Worm (Caenorhabditis elegans) whole organism, L3 larva: ENCODE results near the gene pks-1.

ENCODE experiments used
- R02D3.7 ChIP-seq: fragments of 150-350 bp; optimal IDR thresholded peaks from 2 replicates; lab custom pipeline; 2014; ENCODE audit warnings: missing biosample characterization, missing genetic modification characterization
- ZK546.5 ChIP-seq: sonication (generic microtip); optimal IDR thresholded peaks from 2 replicates; lab custom pipeline; 2017; ENCODE audit warnings: missing biosample characterization, missing genetic modification characterization
- aly-2 ChIP-seq: fragments of 150-350 bp; optimal IDR thresholded peaks from 2 replicates; lab custom pipeline; 2014; ENCODE audit warnings: missing biosample characterization, missing genetic modification characterization
- ama-1 ChIP-seq: fragments of 150-350 bp; optimal IDR thresholded peaks from 2 replicates; lab custom pipeline; 2018
- ceh-16 ChIP-seq: sonication (generic microtip); optimal IDR thresholded peaks from 2 replicates; lab custom pipeline; 2017; ENCODE audit warnings: missing biosample characterization, missing genetic modification characterization
- ceh-28 ChIP-seq: fragments of 150-350 bp; optimal IDR thresholded peaks from 2 replicates; lab custom pipeline; 2014; ENCODE audit warnings: missing biosample characterization, missing genetic modification reagents, missing genetic modification characterization
- ceh-82 ChIP-seq: fragments of 150-350 bp; optimal IDR thresholded peaks from 2 replicates; lab custom pipeline; 2014; ENCODE audit warnings: missing biosample characterization, missing genetic modification characterization
- ceh-9 ChIP-seq: sonication (generic microtip); optimal IDR thresholded peaks from 2 replicates; lab custom pipeline; 2018; ENCODE audit warnings: missing biosample characterization, missing genetic modification characterization
- daf-12 ChIP-seq: fragments of 150-350 bp; optimal IDR thresholded peaks from 2 replicates; lab custom pipeline; 2014; ENCODE audit warnings: missing biosample characterization, missing genetic modification reagents, missing genetic modification characterization
- egl-27 ChIP-seq: sonication (generic microtip); optimal IDR thresholded peaks from 4 replicates; lab custom pipeline; 2017; ENCODE audit warnings: missing biosample characterization, missing genetic modification reagents, missing genetic modification characterization
- egl-5 ChIP-seq: fragments of 150-350 bp; optimal IDR thresholded peaks from 2 replicates; lab custom pipeline; 2017; ENCODE audit warnings: missing biosample characterization, missing genetic modification reagents, missing genetic modification characterization, inconsistent platforms
- elt-1 ChIP-seq: fragments of 150-350 bp; optimal IDR thresholded peaks from 2 replicates; lab custom pipeline; 2014; ENCODE audit warnings: missing biosample characterization, missing genetic modification characterization
- elt-2 ChIP-seq: sonication (generic microtip); optimal IDR thresholded peaks from 2 replicates; lab custom pipeline; 2016; ENCODE audit warnings: missing genetic modification reagents, mild to moderate bottlenecking, missing genetic modification characterization, missing compliant biosample characterization
- elt-3 ChIP-seq, 3 experiments: fragments of 150-350 bp in 1 of 3; sonication (generic microtip) in 2 of 3; optimal IDR thresholded peaks; 2 replicates in 2 of 3; 4 replicates in 1 of 3; lab custom pipeline; 2014 to 2017; ENCODE audit warnings: missing biosample characterization in 3 of 3, missing genetic modification characterization in 3 of 3
- eor-1 ChIP-seq, 2 experiments: fragments of 150-350 bp; optimal IDR thresholded peaks; 2 replicates each; lab custom pipeline; 2014 to 2018; ENCODE audit warnings: missing biosample characterization in 2 of 2, missing genetic modification characterization in 2 of 2
- fkh-10 ChIP-seq: sonication (generic microtip); optimal IDR thresholded peaks from 2 replicates; lab custom pipeline; 2017; ENCODE audit warnings: missing biosample characterization, missing genetic modification reagents, missing genetic modification characterization
- fkh-2 ChIP-seq: fragments of 150-350 bp; optimal IDR thresholded peaks from 2 replicates; lab custom pipeline; 2014; ENCODE audit warnings: missing biosample characterization, missing genetic modification reagents, missing genetic modification characterization
- fos-1 ChIP-seq: fragments of 150-350 bp; optimal IDR thresholded peaks from 2 replicates; lab custom pipeline; 2014; ENCODE audit warnings: missing biosample characterization, missing genetic modification characterization
- hmg-11 ChIP-seq: sonication (generic microtip); optimal IDR thresholded peaks from 2 replicates; lab custom pipeline; 2016; ENCODE audit warnings: missing genetic modification characterization, missing compliant biosample characterization
- jun-1 ChIP-seq: fragments of 150-350 bp; optimal IDR thresholded peaks from 2 replicates; lab custom pipeline; 2014; ENCODE audit warnings: missing biosample characterization, missing genetic modification reagents, missing genetic modification characterization
- lin-15B ChIP-seq: fragments of 150-350 bp; optimal IDR thresholded peaks from 2 replicates; lab custom pipeline; 2014; ENCODE audit warnings: missing biosample characterization, missing genetic modification characterization
- lin-39 ChIP-seq: fragments of 150-350 bp; optimal IDR thresholded peaks from 2 replicates; lab custom pipeline; 2018; ENCODE audit warnings: missing biosample characterization, missing genetic modification reagents, missing genetic modification characterization
- lsy-12 ChIP-seq: sonication (generic microtip); optimal IDR thresholded peaks from 2 replicates; lab custom pipeline; 2016; ENCODE audit warnings: mild to moderate bottlenecking, missing genetic modification characterization, missing compliant biosample characterization
- mdl-1 ChIP-seq: fragments of 150-350 bp; optimal IDR thresholded peaks from 2 replicates; lab custom pipeline; 2014; ENCODE audit warnings: missing biosample characterization, missing genetic modification characterization
- mml-1 ChIP-seq: fragments of 150-350 bp; sonication (generic microtip); optimal IDR thresholded peaks from 3 replicates; lab custom pipeline; 2014; ENCODE audit warnings: missing biosample characterization, missing genetic modification characterization
- nfya-1 ChIP-seq: sonication (generic microtip); optimal IDR thresholded peaks from 2 replicates; lab custom pipeline; 2017; ENCODE audit warnings: missing genetic modification characterization, mild to moderate bottlenecking, missing compliant biosample characterization, antibody characterized with exemption, moderate library complexity; ENCODE audit not compliant: insufficient read depth
- nhr-11 ChIP-seq: fragments of 150-350 bp; optimal IDR thresholded peaks from 2 replicates; lab custom pipeline; 2014; ENCODE audit warnings: missing biosample characterization, missing genetic modification characterization
- nhr-12 ChIP-seq: fragments of 150-350 bp; optimal IDR thresholded peaks from 2 replicates; lab custom pipeline; 2014; ENCODE audit warnings: missing biosample characterization, missing genetic modification characterization
- nhr-23 ChIP-seq: fragments of 150-350 bp; optimal IDR thresholded peaks from 2 replicates; lab custom pipeline; 2014; ENCODE audit warnings: missing biosample characterization, missing genetic modification reagents, missing genetic modification characterization
- nhr-237 ChIP-seq: fragments of 150-350 bp; optimal IDR thresholded peaks from 2 replicates; lab custom pipeline; 2014; ENCODE audit warnings: missing biosample characterization, missing genetic modification characterization
- nhr-25 ChIP-seq: sonication (generic microtip); optimal IDR thresholded peaks from 2 replicates; lab custom pipeline; 2017; ENCODE audit warnings: missing biosample characterization, missing genetic modification characterization
- nhr-28 ChIP-seq: fragments of 150-350 bp; optimal IDR thresholded peaks from 2 replicates; lab custom pipeline; 2014; ENCODE audit warnings: missing biosample characterization, missing genetic modification characterization
- nhr-43 ChIP-seq: sonication (generic microtip); optimal IDR thresholded peaks from 2 replicates; lab custom pipeline; 2016; ENCODE audit warnings: mild to moderate bottlenecking, missing genetic modification characterization, missing compliant biosample characterization; ENCODE audit not compliant: poor library complexity, severe bottlenecking
- nhr-67 ChIP-seq: fragments of 150-350 bp; optimal IDR thresholded peaks from 2 replicates; lab custom pipeline; 2014; ENCODE audit warnings: missing biosample characterization, missing genetic modification characterization
- nhr-76 ChIP-seq: fragments of 150-350 bp; sonication (generic microtip); optimal IDR thresholded peaks from 5 replicates; lab custom pipeline; 2014; ENCODE audit warnings: missing biosample characterization, missing genetic modification characterization
- nhr-77 ChIP-seq: fragments of 150-350 bp; optimal IDR thresholded peaks from 2 replicates; lab custom pipeline; 2014; ENCODE audit warnings: missing biosample characterization, missing genetic modification characterization
- pha-4 ChIP-seq: fragments of 150-350 bp; optimal IDR thresholded peaks from 2 replicates; lab custom pipeline; 2014; ENCODE audit warnings: missing biosample characterization, missing genetic modification reagents, missing genetic modification characterization
- pqm-1 ChIP-seq: fragments of 150-350 bp; optimal IDR thresholded peaks from 2 replicates; lab custom pipeline; 2017; ENCODE audit warnings: missing biosample characterization, missing genetic modification characterization, inconsistent platforms
- sea-2 ChIP-seq: fragments of 150-350 bp; sonication (generic microtip); optimal IDR thresholded peaks from 4 replicates; lab custom pipeline; 2014; ENCODE audit warnings: missing biosample characterization, missing genetic modification reagents, missing genetic modification characterization
- skn-1 ChIP-seq: fragments of 150-350 bp; optimal IDR thresholded peaks from 2 replicates; lab custom pipeline; 2014; ENCODE audit warnings: missing biosample characterization, missing genetic modification characterization
- snpc-4 ChIP-seq: fragments of 150-350 bp; optimal IDR thresholded peaks from 2 replicates; lab custom pipeline; 2014; ENCODE audit warnings: missing biosample characterization, missing genetic modification characterization
- tbx-2 ChIP-seq: sonication (generic microtip); optimal IDR thresholded peaks from 2 replicates; lab custom pipeline; 2016; ENCODE audit warnings: mild to moderate bottlenecking, missing genetic modification characterization, missing compliant biosample characterization
- unc-39 ChIP-seq: sonication (generic microtip); optimal IDR thresholded peaks from 4 replicates; lab custom pipeline; 2017; ENCODE audit warnings: missing biosample characterization, missing genetic modification characterization
- unc-62 ChIP-seq: fragments of 150-350 bp; sonication (generic microtip); optimal IDR thresholded peaks from 4 replicates; lab custom pipeline; 2014; ENCODE audit warnings: missing biosample characterization, missing genetic modification reagents, missing genetic modification characterization
- zag-1 ChIP-seq: fragments of 150-350 bp; optimal IDR thresholded peaks from 2 replicates; lab custom pipeline; 2014; ENCODE audit warnings: missing biosample characterization, missing genetic modification characterization
- ztf-11 ChIP-seq: fragments of 150-350 bp; optimal IDR thresholded peaks from 2 replicates; lab custom pipeline; 2014; ENCODE audit warnings: missing biosample characterization, missing genetic modification characterization
- ztf-4 ChIP-seq: fragments of 150-350 bp; optimal IDR thresholded peaks from 2 replicates; lab custom pipeline; 2014; ENCODE audit warnings: missing biosample characterization, missing genetic modification characterization

Gene pks-1

ce11 chrX:5475164-5475576 is 61.6 kb downstream of the pks-1 start:
- TF ChIP-seq pqm-1 (tag; lab: Kevin White, UChicago) (peak; percentile 48), jun-1 (tag; lab: Kevin White, UChicago) (peak; percentile 79), skn-1 (tag; lab: Kevin White, UChicago) (no peak), nhr-237 (tag; lab: Kevin White, UChicago) (no peak), zag-1 (no peak), hmg-11 (tag; lab: Kevin White, UChicago) (peak; percentile 45), aly-2 (tag; lab: Kevin White, UChicago) (no peak), nhr-77 (no peak), elt-2 (tag; lab: Kevin White, UChicago) (peak; percentile 67), nhr-76 (no peak), ama-1 (lab: Kevin White, UChicago) (no peak), ceh-82 (tag; lab: Kevin White, UChicago) (no peak), nhr-25 (tag; lab: Kevin White, UChicago) (peak; percentile 99), sea-2 (GFP tag; lab: Kevin White, UChicago) (no peak), elt-3 (tag; optimal IDR thresholded peaks at IDR 0.05; lab: Kevin White, UChicago) (peak in 1 of 3 experiments; percentile 63), tbx-2 (peak; percentile 35), R02D3.7 (no peak), nhr-11 (no peak), nfya-1 (tag; lab: Kevin White, UChicago) (peak; percentile 67), lin-39 (tag; lab: Kevin White, UChicago) (peak; percentile 55), mdl-1 (tag; lab: Kevin White, UChicago) (no peak), lsy-12 (tag; lab: Kevin White, UChicago) (peak; percentile 7), nhr-67 (no peak), ceh-16 (tag; lab: Kevin White, UChicago) (no peak), nhr-12 (no peak), ztf-11 (tag; lab: Kevin White, UChicago) (no peak), lin-15B (tag; lab: Kevin White, UChicago) (peak; percentile 16), fkh-2 (tag; lab: Kevin White, UChicago) (no peak), nhr-43 (tag; lab: Kevin White, UChicago) (peak; percentile 60), eor-1 (tag; optimal IDR thresholded peaks at IDR 0.05; lab: Kevin White, UChicago) (no peak), unc-39 (no peak), mml-1 (tag; lab: Kevin White, UChicago) (no peak), egl-27 (tag; lab: Kevin White, UChicago) (peak; percentile 47), unc-62 (no peak), ZK546.5 (tag; lab: Kevin White, UChicago) (no peak), fos-1 (no peak), snpc-4 (tag; lab: Kevin White, UChicago) (no peak), fkh-10 (GFP tag; lab: Kevin White, UChicago) (no peak), egl-5 (tag; lab: Kevin White, UChicago) (no peak), ceh-28 (tag; lab: Kevin White, UChicago) (peak; percentile 65), pha-4 (tag; lab: Kevin White, UChicago) (peak; percentile 82), nhr-28 (no peak), elt-1 (tag; lab: Kevin White, UChicago) (peak; percentile 9), daf-12 (no peak), ceh-9 (tag; lab: Kevin White, UChicago) (no peak), nhr-23 (tag; lab: Kevin White, UChicago) (peak; percentile 74), ztf-4 (no peak)
- TF ChIP-seq, all 47 proteins: peak for 17

- TF ChIP-seq nfya-1 (tag; lab: Kevin White, UChicago) (peak; percentile 6), lsy-12 (tag; lab: Kevin White, UChicago) (no peak), lin-39 (tag; lab: Kevin White, UChicago) (no peak), jun-1 (tag; lab: Kevin White, UChicago) (no peak), snpc-4 (tag; lab: Kevin White, UChicago) (no peak), elt-2 (tag; lab: Kevin White, UChicago) (peak; percentile 73), unc-62 (no peak), pqm-1 (tag; lab: Kevin White, UChicago) (peak; percentile 38), skn-1 (tag; lab: Kevin White, UChicago) (no peak), egl-27 (tag; lab: Kevin White, UChicago) (no peak), fos-1 (no peak), ama-1 (lab: Kevin White, UChicago) (no peak)
- TF ChIP-seq, all 47 proteins: peak for 3
These were observed 62.7 kb downstream of the pks-1 start for ce11 chrX:5476357-5476756.
